Worm (Caenorhabditis elegans) whole organism, midembryonic: ENCODE results near the gene R09H10.7.

Experiments used
- T22C8.4 ChIP-seq: fragments of 200-800 bp; sonication (Bioruptor generic); IDR thresholded peaks from 2 replicates; pipeline ENCODE4 v1.3.6; 2022; ENCODE audit warnings: missing genetic modification characterization, missing compliant biosample characterization
- flt-1 ChIP-seq: fragments of 200-800 bp; sonication (Bioruptor generic); IDR thresholded peaks from 2 replicates; pipeline ENCODE4 v1.3.6; 2022; ENCODE audit warnings: missing genetic modification characterization, missing compliant biosample characterization

ce11 chrIV:10578367-10578766 is 42.5 kb upstream of the R09H10.7 start, which contains the start of gene lgc-43:
- TF ChIP-seq flt-1 (GFP tag; lab: Robert Waterston, UW) = no peak
- no peak for TF ChIP-seq T22C8.4 (GFP tag; lab: Robert Waterston, UW)
